Fruit fly (Drosophila melanogaster): ENCODE measurements around the gene REG.

dm6 chrX:13232406-13233195 is 20.5 kb downstream of the REG start:
- TF ChIP-seq psq (optimal IDR thresholded peaks at IDR 0.05): no peak
- TF ChIP-seq EcR (GFP tag; optimal IDR thresholded peaks at IDR 0.05): no peak
- TF ChIP-seq usp (GFP tag; optimal IDR thresholded peaks at IDR 0.05): no peak

Data from whole organism.